Fruit fly (Drosophila melanogaster): ENCODE results near the gene Nagk.

Nagk gene

DNA sequence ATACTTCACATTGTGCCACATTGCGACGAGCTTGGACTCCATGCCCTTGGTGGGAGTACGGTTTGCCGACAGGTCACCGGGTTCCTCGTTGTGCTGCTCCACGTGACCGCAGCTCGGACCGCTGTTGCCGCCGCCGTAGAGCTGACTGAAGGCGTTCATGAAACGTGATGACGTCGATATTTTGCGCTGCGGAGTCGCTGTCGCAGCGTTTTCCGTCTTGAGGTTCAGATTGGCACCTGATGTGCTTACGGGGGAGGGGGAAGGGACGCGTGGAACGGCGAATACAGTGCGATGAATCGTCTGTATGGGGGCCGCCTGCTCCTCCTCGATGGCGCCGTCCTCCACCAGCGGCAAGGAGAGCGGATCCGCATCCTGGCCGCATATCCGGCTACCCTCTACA is 13.1 kb upstream of the Nagk start:
- TF ChIP-seq bab1 (GFP tag; optimal IDR thresholded peaks at IDR 0.05) (no peak), cnc (optimal IDR thresholded peaks at IDR 0.05) (no peak), Crg-1 (GFP tag; optimal IDR thresholded peaks at IDR 0.05) (no peak), kay (GFP tag; ENCODE audit: borderline replicate concordance) (no peak), toe (GFP tag; optimal IDR thresholded peaks at IDR 0.05) (no peak), tj (GFP tag; optimal IDR thresholded peaks at IDR 0.05) (peak; percentile 100), Mnt (GFP tag; optimal IDR thresholded peaks at IDR 0.05) (peak; percentile 10), CG33017 (tag; optimal IDR thresholded peaks at IDR 0.05) (no peak), pad (GFP tag; optimal IDR thresholded peaks at IDR 0.05) (no peak)

DNA sequence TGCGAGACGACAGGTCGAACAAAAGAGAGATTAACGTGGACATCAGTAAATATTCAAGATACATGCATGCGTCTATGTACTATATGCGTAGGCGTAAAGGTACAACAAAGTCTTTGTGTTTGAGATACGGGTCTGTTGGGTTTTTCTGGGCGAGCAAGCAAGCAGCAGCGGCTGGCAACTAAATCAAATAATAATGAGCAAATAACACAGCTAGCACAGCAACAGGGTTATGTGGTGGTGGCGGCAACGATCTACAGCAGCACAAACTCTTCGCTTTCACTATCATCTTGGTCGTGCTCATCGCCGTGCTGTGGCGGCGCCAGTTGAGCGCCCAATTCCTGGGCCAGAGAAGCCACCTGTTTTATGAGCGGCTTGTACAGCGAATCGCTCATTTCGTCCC is 11.0 kb upstream of the Nagk start:
- TF ChIP-seq Crg-1 (GFP tag; optimal IDR thresholded peaks at IDR 0.05) (no peak), cnc (optimal IDR thresholded peaks at IDR 0.05) (no peak), CG7045 (GFP tag; optimal IDR thresholded peaks at IDR 0.05) (no peak), tj (GFP tag; optimal IDR thresholded peaks at IDR 0.05) (no peak), pad (GFP tag; optimal IDR thresholded peaks at IDR 0.05) (no peak), kay (GFP tag; ENCODE audit: borderline replicate concordance) (no peak), CG33017 (tag; optimal IDR thresholded peaks at IDR 0.05) (no peak), Clk (GFP tag; optimal IDR thresholded peaks at IDR 0.05) (no peak), Hr96 (GFP tag; optimal IDR thresholded peaks at IDR 0.05) (no peak), ovo (GFP tag; optimal IDR thresholded peaks at IDR 0.05) (no peak), CG12768 (GFP tag; optimal IDR thresholded peaks at IDR 0.05) (no peak), bab1 (GFP tag; optimal IDR thresholded peaks at IDR 0.05) (no peak)

DNA sequence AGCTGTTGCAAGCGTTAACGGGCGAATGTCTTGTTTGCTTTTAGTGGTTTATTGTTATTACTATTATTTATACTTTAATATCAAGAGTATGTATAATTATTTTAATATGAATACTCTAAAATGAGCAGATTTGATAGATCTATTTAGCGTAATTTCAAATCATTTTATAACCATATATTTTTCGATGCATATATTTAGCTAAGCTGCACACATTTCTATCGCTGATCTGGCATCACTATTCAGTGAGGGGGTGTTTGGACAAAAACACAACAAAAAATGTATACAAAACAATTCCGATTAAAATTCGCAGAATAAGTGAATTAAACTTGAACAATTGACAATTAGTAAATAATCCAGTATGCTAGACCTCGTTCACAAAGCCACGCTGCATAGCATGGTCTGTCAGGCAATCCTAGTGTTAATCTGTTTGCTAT is 8.0 kb upstream of the Nagk start, which contains the start of the genes Trs33 and Tmtc4:
Gene Trs33, minus strand, starts transcription at position 3 of the 434 bp plus-strand sequence.
Gene Tmtc4, plus strand, starts transcription at position 233 of the 434 bp plus-strand sequence.
- TF ChIP-seq Clk (GFP tag; optimal IDR thresholded peaks at IDR 0.05): no peak
- TF ChIP-seq Crg-1 (GFP tag; optimal IDR thresholded peaks at IDR 0.05): peak; percentile 0
- peak; percentile 72 for TF ChIP-seq CG11617 (GFP tag; optimal IDR thresholded peaks at IDR 0.05)
- TF ChIP-seq pad (GFP tag; optimal IDR thresholded peaks at IDR 0.05): peak; percentile 45
- TF ChIP-seq CG12768 (GFP tag; optimal IDR thresholded peaks at IDR 0.05): peak; percentile 30
- peak; percentile 31 for TF ChIP-seq CG1620 (GFP tag; optimal IDR thresholded peaks at IDR 0.05)
- no peak for TF ChIP-seq Hr96 (GFP tag; optimal IDR thresholded peaks at IDR 0.05)
- peak; percentile 72 for TF ChIP-seq CG7101 (tag; optimal IDR thresholded peaks at IDR 0.05)
- peak; percentile 69 for TF ChIP-seq CG14711 (tag; optimal IDR thresholded peaks at IDR 0.05)
- peak; percentile 38 for TF ChIP-seq CG33017 (tag; optimal IDR thresholded peaks at IDR 0.05)
- TF ChIP-seq cic (GFP tag; optimal IDR thresholded peaks at IDR 0.05): peak; percentile 27
- no peak for TF ChIP-seq ovo (GFP tag; optimal IDR thresholded peaks at IDR 0.05)
- no peak for TF ChIP-seq CG5204 (GFP tag; optimal IDR thresholded peaks at IDR 0.05)
- TF ChIP-seq Mnt (GFP tag; optimal IDR thresholded peaks at IDR 0.05): peak; percentile 28
- TF ChIP-seq kay (GFP tag; ENCODE audit: borderline replicate concordance): no peak
- TF ChIP-seq tj (GFP tag; optimal IDR thresholded peaks at IDR 0.05): peak; percentile 40
- no peak for TF ChIP-seq CG7045 (GFP tag; optimal IDR thresholded peaks at IDR 0.05)
- peak; percentile 74 for TF ChIP-seq bab1 (GFP tag; optimal IDR thresholded peaks at IDR 0.05)
- no peak for TF ChIP-seq toe (GFP tag; optimal IDR thresholded peaks at IDR 0.05)
- no peak for TF ChIP-seq cnc (optimal IDR thresholded peaks at IDR 0.05)

DNA sequence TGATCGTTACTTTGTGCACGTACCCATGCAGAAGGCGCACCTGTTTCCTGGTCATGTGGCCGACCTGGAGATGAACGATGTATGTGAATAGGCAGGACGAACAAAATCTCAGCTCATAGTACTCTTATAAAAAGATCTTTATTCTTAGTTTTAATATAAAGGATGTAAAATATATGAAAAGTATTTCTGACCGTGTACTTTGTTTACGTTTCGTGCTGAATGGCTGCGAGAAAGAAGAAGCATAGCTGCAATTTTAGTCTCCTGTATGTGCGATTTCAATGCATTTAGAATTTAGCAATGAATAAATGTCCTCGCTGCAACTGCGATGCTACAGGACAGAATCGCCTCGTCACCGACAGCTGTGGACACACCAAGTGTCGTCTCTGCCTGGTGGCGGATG is 4.8 kb upstream of the Nagk start, which contains the start of the genes CG42726 and CG42727:
Gene CG42726, plus strand, starts transcription at position 227 of the 400 bp plus-strand sequence.
Gene CG42727, plus strand, starts transcription at position 227 of the 400 bp plus-strand sequence.
- TF ChIP-seq CG11617 (GFP tag; optimal IDR thresholded peaks at IDR 0.05): peak; percentile 26
- peak; percentile 17 for TF ChIP-seq CG14711 (tag; optimal IDR thresholded peaks at IDR 0.05)
- no peak for TF ChIP-seq CG1620 (GFP tag; optimal IDR thresholded peaks at IDR 0.05)
- TF ChIP-seq Crg-1 (GFP tag; optimal IDR thresholded peaks at IDR 0.05): no peak
- no peak for TF ChIP-seq pad (GFP tag; optimal IDR thresholded peaks at IDR 0.05)
- TF ChIP-seq Mnt (GFP tag; optimal IDR thresholded peaks at IDR 0.05): peak; percentile 34
- peak; percentile 55 for TF ChIP-seq bab1 (GFP tag; optimal IDR thresholded peaks at IDR 0.05)
- TF ChIP-seq cic (GFP tag; optimal IDR thresholded peaks at IDR 0.05): no peak
- TF ChIP-seq tj (GFP tag; optimal IDR thresholded peaks at IDR 0.05): peak; percentile 1
- TF ChIP-seq CG7101 (tag; optimal IDR thresholded peaks at IDR 0.05): peak; percentile 36

DNA sequence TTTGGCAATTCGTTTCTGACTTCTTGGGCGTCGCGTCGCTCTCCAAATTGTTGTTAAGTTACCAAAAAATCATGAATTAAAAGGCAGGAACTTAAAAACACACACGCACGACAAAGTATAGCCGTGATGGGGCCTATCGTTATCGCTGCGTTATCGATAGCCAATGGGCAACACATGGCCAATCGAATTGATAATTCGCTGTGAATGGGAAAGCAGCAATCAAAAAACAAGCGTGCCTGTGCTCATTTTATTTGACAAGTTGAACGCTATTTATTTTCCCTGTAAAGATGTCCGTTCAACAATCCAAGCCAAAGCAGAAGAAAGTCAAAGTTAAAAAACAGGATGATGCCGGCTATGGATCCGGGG is 2.9 kb upstream of the Nagk start, which contains the start of the genes Surf4 and CG31301:
Gene Surf4, minus strand, starts transcription at position 159 of the 366 bp plus-strand sequence.
Gene CG31301, plus strand, starts transcription at position 188 of the 366 bp plus-strand sequence.
- TF ChIP-seq CG5204 (GFP tag; optimal IDR thresholded peaks at IDR 0.05) (no peak), Mnt (GFP tag; optimal IDR thresholded peaks at IDR 0.05) (peak; percentile 84), cnc (optimal IDR thresholded peaks at IDR 0.05) (no peak), bab1 (GFP tag; optimal IDR thresholded peaks at IDR 0.05) (peak; percentile 41), Clk (GFP tag; optimal IDR thresholded peaks at IDR 0.05) (no peak)

DNA sequence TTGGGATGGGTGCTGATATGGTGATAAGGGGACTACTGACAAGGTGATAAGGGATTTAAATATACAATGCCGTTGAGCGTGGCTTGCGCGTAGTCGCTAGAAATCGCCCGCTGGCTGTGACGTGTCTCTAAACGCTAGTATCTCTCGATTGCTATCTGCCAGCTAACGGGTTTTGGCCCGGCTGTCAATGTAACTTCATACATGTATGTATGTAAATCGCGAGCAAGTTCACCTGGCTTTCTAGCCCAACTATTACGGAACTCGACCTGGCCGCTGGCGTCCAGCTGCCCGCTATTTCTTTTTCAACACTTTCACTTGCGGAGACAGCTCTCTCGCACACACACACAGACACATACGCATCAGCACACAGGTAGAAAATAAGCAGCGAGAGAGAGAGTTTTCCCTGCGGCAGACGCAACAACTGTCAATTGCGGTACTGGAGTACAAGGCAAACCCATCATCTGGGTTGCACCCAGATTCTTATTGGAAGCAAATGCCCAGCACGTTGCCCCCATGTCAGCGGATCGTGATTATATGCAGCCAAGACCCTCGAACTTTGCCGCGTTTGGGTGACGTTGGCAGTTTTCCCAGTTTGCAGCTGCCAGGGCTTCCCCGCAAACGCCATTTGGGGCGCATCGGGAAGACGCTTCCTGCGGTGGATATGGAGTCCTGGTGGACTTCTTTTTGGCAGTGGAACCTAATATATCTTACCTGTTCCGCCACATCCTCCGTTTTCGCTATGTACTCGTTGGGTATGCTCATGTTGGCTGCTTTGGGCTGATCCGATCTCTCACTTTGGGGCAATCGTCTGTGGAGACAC is 2.4 kb upstream of the Nagk start:
- no peak for TF ChIP-seq toe (GFP tag; optimal IDR thresholded peaks at IDR 0.05)
- TF ChIP-seq pad (GFP tag; optimal IDR thresholded peaks at IDR 0.05): no peak
- TF ChIP-seq tj (GFP tag; optimal IDR thresholded peaks at IDR 0.05): peak; percentile 21
- peak; percentile 60 to 77 for TF ChIP-seq cnc (optimal IDR thresholded peaks at IDR 0.05)
- TF ChIP-seq ovo (GFP tag; optimal IDR thresholded peaks at IDR 0.05): peak; percentile 10
- no peak for TF ChIP-seq CG33017 (tag; optimal IDR thresholded peaks at IDR 0.05)
